Fruit fly (Drosophila melanogaster) whole organism, embryonic: ENCODE results near the gene CG32564.

Experiments
- Atf6 ChIP-seq: fragments of 200-800 bp; sonication (Bioruptor generic); IDR thresholded peaks from 2 replicates; pipeline ENCODE4 v1.3.6; 2022; ENCODE audit warnings: missing biosample characterization, missing genetic modification characterization
- BEAF-32 ChIP-seq: fragments of 200-800 bp; sonication (Bioruptor generic); optimal IDR thresholded peaks from 3 replicates; lab custom pipeline; 2017; ENCODE audit warnings: missing biosample characterization, missing genetic modification characterization, mild to moderate bottlenecking, moderate library complexity, missing genetic modification reagents
- C15 ChIP-seq: fragments of 200-800 bp; sonication (Bioruptor generic); IDR thresholded peaks from 3 replicates; pipeline ENCODE4 v1.3.6; 2022; ENCODE audit warnings: missing biosample characterization, missing genetic modification characterization
- CG10431 ChIP-seq: fragments of 200-800 bp; sonication (Bioruptor generic); optimal IDR thresholded peaks from 3 replicates; lab custom pipeline; 2018; ENCODE audit warnings: missing biosample characterization, mild to moderate bottlenecking, missing genetic modification characterization
- CG10462 ChIP-seq: fragments of 200-800 bp; sonication (Bioruptor generic); optimal IDR thresholded peaks from 2 replicates; lab custom pipeline; 2016; ENCODE audit warnings: missing biosample characterization, missing genetic modification characterization
- CG11456 ChIP-seq: fragments of 200-800 bp; sonication (Bioruptor generic); IDR thresholded peaks from 3 replicates; pipeline ENCODE4 v1.3.6; 2022; ENCODE audit warnings: missing biosample characterization, missing genetic modification characterization
- CG11696 ChIP-seq: fragments of 200-800 bp; sonication (Bioruptor generic); IDR thresholded peaks from 2 replicates; pipeline ENCODE4 v1.3.6; 2022; ENCODE audit warnings: missing biosample characterization, missing genetic modification characterization
- CG15269 ChIP-seq: fragments of 200-800 bp; sonication (Bioruptor generic); optimal IDR thresholded peaks from 2 replicates; lab custom pipeline; 2018; ENCODE audit warnings: missing biosample characterization, mild to moderate bottlenecking, missing genetic modification characterization, moderate library complexity
- CG1603 ChIP-seq: fragments of 200-800 bp; sonication (Bioruptor generic); optimal IDR thresholded peaks from 2 replicates; lab custom pipeline; 2019; ENCODE audit warnings: missing biosample characterization, mild to moderate bottlenecking, missing genetic modification characterization, moderate library complexity
- CG16863 ChIP-seq: fragments of 200-800 bp; sonication (Bioruptor generic); optimal IDR thresholded peaks from 3 replicates; lab custom pipeline; 2016; ENCODE audit warnings: missing biosample characterization, missing genetic modification characterization
- CG17186 ChIP-seq: fragments of 200-800 bp; sonication (Bioruptor generic); optimal IDR thresholded peaks from 3 replicates; lab custom pipeline; 2017; ENCODE audit warnings: missing biosample characterization, missing genetic modification reagents, missing genetic modification characterization
- CG17361 ChIP-seq: fragments of 200-800 bp; sonication (Bioruptor generic); IDR thresholded peaks from 3 replicates; pipeline ENCODE4 v1.3.6; 2022; ENCODE audit warnings: missing biosample characterization, missing genetic modification characterization
- CG17912 ChIP-seq: fragments of 200-800 bp; sonication (Bioruptor generic); optimal IDR thresholded peaks from 2 replicates; lab custom pipeline; 2018; ENCODE audit warnings: missing biosample characterization, mild to moderate bottlenecking, missing genetic modification characterization
- CG2202 ChIP-seq: fragments of 200-800 bp; sonication (Bioruptor generic); optimal IDR thresholded peaks from 2 replicates; lab custom pipeline; 2018; ENCODE audit warnings: missing biosample characterization, mild to moderate bottlenecking, missing genetic modification characterization
- CG30431 ChIP-seq: fragments of 200-800 bp; sonication (Bioruptor generic); optimal IDR thresholded peaks from 2 replicates; lab custom pipeline; 2017; ENCODE audit warnings: missing biosample characterization, missing genetic modification characterization
- CG34422 ChIP-seq: fragments of 200-800 bp; sonication (Bioruptor generic); IDR thresholded peaks from 3 replicates; pipeline ENCODE4 v1.3.6; 2022; ENCODE audit warnings: missing biosample characterization, missing genetic modification characterization
- CG3838 ChIP-seq: fragments of 200-800 bp; sonication (Bioruptor generic); optimal IDR thresholded peaks from 3 replicates; lab custom pipeline; 2016; ENCODE audit warnings: missing biosample characterization, missing genetic modification characterization
- CG4424 ChIP-seq: fragments of 200-800 bp; sonication (Bioruptor generic); optimal IDR thresholded peaks from 3 replicates; lab custom pipeline; 2016; ENCODE audit warnings: missing biosample characterization, missing genetic modification characterization
- CG7839 ChIP-seq: fragments of 200-800 bp; sonication (Bioruptor generic); optimal IDR thresholded peaks from 3 replicates; lab custom pipeline; 2018; ENCODE audit warnings: missing biosample characterization, mild to moderate bottlenecking, missing genetic modification characterization, moderate library complexity
- CG7963 ChIP-seq: fragments of 200-800 bp; sonication (Bioruptor generic); IDR thresholded peaks from 3 replicates; pipeline ENCODE4 v1.3.6; 2022; ENCODE audit warnings: missing biosample characterization, missing genetic modification characterization; ENCODE audit not compliant: partially characterized antibody
- Dll ChIP-seq: fragments of 200-800 bp; sonication (Bioruptor generic); IDR thresholded peaks from 4 replicates; pipeline ENCODE4 v1.3.6; 2022; ENCODE audit warnings: missing biosample characterization, missing genetic modification characterization; ENCODE audit not compliant: partially characterized antibody
- H2.0 ChIP-seq: fragments of 200-800 bp; sonication (Bioruptor generic); IDR thresholded peaks from 2 replicates; pipeline ENCODE4 v1.3.6; 2022; ENCODE audit warnings: missing biosample characterization, missing genetic modification characterization
- Hr39 ChIP-seq: fragments of >200 bp; optimal IDR thresholded peaks from 2 replicates; lab custom pipeline; 2017
- Lpt ChIP-seq: fragments of >200 bp; optimal IDR thresholded peaks from 2 replicates; lab custom pipeline; 2018; ENCODE audit warnings: missing biosample characterization, missing genetic modification characterization
- Poxn ChIP-seq: fragments of 200-800 bp; sonication (Bioruptor generic); IDR thresholded peaks from 2 replicates; pipeline ENCODE4 v1.3.6; 2022; ENCODE audit warnings: missing biosample characterization, missing genetic modification characterization
- Rfx ChIP-seq: fragments of 200-800 bp; sonication (Bioruptor generic); IDR thresholded peaks from 2 replicates; pipeline ENCODE4 v1.3.6; 2022; ENCODE audit warnings: missing biosample characterization, missing genetic modification characterization
- Ssrp ChIP-seq: fragments of 200-800 bp; sonication (Bioruptor generic); optimal IDR thresholded peaks from 2 replicates; lab custom pipeline; 2018; ENCODE audit warnings: missing biosample characterization, mild to moderate bottlenecking, missing genetic modification characterization, moderate library complexity
- Taf1 ChIP-seq: fragments of 200-800 bp; sonication (Bioruptor generic); IDR thresholded peaks from 2 replicates; pipeline ENCODE4 v1.3.6; 2022; ENCODE audit warnings: missing biosample characterization, missing genetic modification characterization
- Trl ChIP-seq, 3 experiments: fragments of >200 bp in 2 of 3; fragments of 200-800 bp in 1 of 3; sonication (Bioruptor generic) in 1 of 3; optimal IDR thresholded peaks; 2 replicates in 1 of 3; 3 replicates in 2 of 3; lab custom pipeline; 2016 to 2017; ENCODE audit warnings: missing biosample characterization in 1 of 3, missing genetic modification characterization in 1 of 3
- Xbp1 ChIP-seq: fragments of 200-800 bp; sonication (Bioruptor generic); optimal IDR thresholded peaks from 3 replicates; lab custom pipeline; 2016; ENCODE audit warnings: missing biosample characterization, mild to moderate bottlenecking, missing genetic modification characterization
- ara ChIP-seq: fragments of 200-800 bp; sonication (Bioruptor generic); IDR thresholded peaks from 2 replicates; pipeline ENCODE4 v1.3.6; 2022; ENCODE audit warnings: missing biosample characterization, missing genetic modification characterization
- az2 ChIP-seq: fragments of 200-800 bp; sonication (Bioruptor generic); optimal IDR thresholded peaks from 3 replicates; lab custom pipeline; 2016; ENCODE audit warnings: missing biosample characterization, missing genetic modification characterization
- chn ChIP-seq: fragments of 200-800 bp; sonication (Bioruptor generic); optimal IDR thresholded peaks from 2 replicates; lab custom pipeline; 2016; ENCODE audit warnings: missing biosample characterization, missing genetic modification characterization
- crol ChIP-seq: fragments of 200-800 bp; sonication (Bioruptor generic); IDR thresholded peaks from 2 replicates; pipeline ENCODE4 v1.3.6; 2022; ENCODE audit warnings: missing biosample characterization, missing genetic modification characterization
- da ChIP-seq: fragments of 200-800 bp; sonication (Bioruptor generic); optimal IDR thresholded peaks from 2 replicates; lab custom pipeline; 2016; ENCODE audit warnings: missing biosample characterization, missing genetic modification characterization
- dmrt11E ChIP-seq: fragments of 200-800 bp; sonication (Bioruptor generic); optimal IDR thresholded peaks from 3 replicates; lab custom pipeline; 2018; ENCODE audit warnings: missing biosample characterization, mild to moderate bottlenecking, missing genetic modification characterization, moderate library complexity
- fd102C ChIP-seq: fragments of 200-800 bp; sonication (Bioruptor generic); optimal IDR thresholded peaks from 2 replicates; lab custom pipeline; 2018; ENCODE audit warnings: missing biosample characterization, mild to moderate bottlenecking, missing genetic modification characterization, moderate library complexity
- gcm2 ChIP-seq: fragments of 200-800 bp; sonication (Bioruptor generic); optimal IDR thresholded peaks from 2 replicates; lab custom pipeline; 2016; ENCODE audit warnings: missing biosample characterization, missing genetic modification characterization
- gfzf ChIP-seq: fragments of 200-800 bp; sonication (Bioruptor generic); optimal IDR thresholded peaks from 2 replicates; lab custom pipeline; 2016; ENCODE audit warnings: missing biosample characterization, mild to moderate bottlenecking, missing genetic modification characterization, moderate library complexity
- nerfin-2 ChIP-seq: fragments of 200-800 bp; sonication (Bioruptor generic); IDR thresholded peaks from 2 replicates; pipeline ENCODE4 v1.3.6; 2022; ENCODE audit warnings: missing biosample characterization, missing genetic modification characterization; ENCODE audit not compliant: partially characterized antibody
- odd ChIP-seq: fragments of 200-800 bp; sonication (Bioruptor generic); optimal IDR thresholded peaks from 2 replicates; lab custom pipeline; 2017; ENCODE audit warnings: missing biosample characterization, mild to moderate bottlenecking, missing genetic modification characterization
- prd ChIP-seq, 3 experiments: fragments of >200 bp in 2 of 3; fragments of 200-800 bp in 1 of 3; sonication (Bioruptor generic) in 1 of 3; optimal IDR thresholded peaks in 2 of 3; IDR thresholded peaks in 1 of 3; 2 replicates in 2 of 3; 3 replicates in 1 of 3; pipeline versions ENCODE4 v1.3.6 to Lab custom; 2017 to 2022; ENCODE audit warnings: missing biosample characterization in 1 of 3, missing genetic modification characterization in 1 of 3
- sd ChIP-seq: fragments of 200-800 bp; sonication (Bioruptor generic); optimal IDR thresholded peaks from 3 replicates; lab custom pipeline; 2018; ENCODE audit warnings: missing biosample characterization, mild to moderate bottlenecking, missing genetic modification characterization, moderate library complexity
- tll ChIP-seq, 2 experiments: fragments of 200-800 bp in 1 of 2; fragments of >200 bp in 1 of 2; sonication (Bioruptor generic) in 1 of 2; optimal IDR thresholded peaks; 2 replicates each; lab custom pipeline; 2017 to 2019; ENCODE audit warnings: missing biosample characterization in 2 of 2, missing genetic modification characterization in 2 of 2, mild to moderate bottlenecking in 1 of 2, moderate library complexity in 1 of 2
- toy ChIP-seq: fragments of 200-800 bp; sonication (Bioruptor generic); IDR thresholded peaks from 2 replicates; pipeline ENCODE4 v1.3.6; 2022; ENCODE audit warnings: missing biosample characterization, missing genetic modification characterization
- trh ChIP-seq: fragments of 200-800 bp; sonication (Bioruptor generic); optimal IDR thresholded peaks from 2 replicates; lab custom pipeline; 2016; ENCODE audit warnings: missing biosample characterization, missing genetic modification characterization
- vvl ChIP-seq: fragments of 200-800 bp; sonication (Bioruptor generic); IDR thresholded peaks from 2 replicates; pipeline ENCODE4 v1.3.6; 2022; ENCODE audit warnings: missing biosample characterization, missing genetic modification characterization
- wdn ChIP-seq: fragments of 200-800 bp; sonication (Bioruptor generic); IDR thresholded peaks from 2 replicates; pipeline ENCODE4 v1.3.6; 2022; ENCODE audit warnings: missing biosample characterization, missing genetic modification characterization
- wek ChIP-seq: fragments of 200-800 bp; sonication (Bioruptor generic); optimal IDR thresholded peaks from 3 replicates; lab custom pipeline; 2018; ENCODE audit warnings: missing biosample characterization, mild to moderate bottlenecking, missing genetic modification characterization, moderate library complexity
- zfh1 ChIP-seq: fragments of 200-800 bp; sonication (Bioruptor generic); IDR thresholded peaks from 3 replicates; pipeline ENCODE4 v1.3.6; 2022; ENCODE audit warnings: missing biosample characterization, missing genetic modification characterization

Gene CG32564

dm6 chrX:17176542-17176941 is 29.7 kb upstream of the CG32564 start (continued):
- TF ChIP-seq CG17186 (no peak), Lpt (GFP tag; lab: Kevin White, UChicago) (no peak), C15 (no peak), CG15269 (peak; percentile 85), CG1603 (tag; lab: Kevin White, UChicago) (peak; percentile 30), CG17912 (GFP tag; lab: Kevin White, UChicago) (no peak), vvl (GFP tag; lab: Robert Waterston, UW) (peak; percentile 72), CG34422 (peak; percentile 62; the same call in 1 of the 3 replicates), CG7839 (tag; lab: Kevin White, UChicago) (peak; percentile 62), ara (0 out of 2 replicates have a peak, but pooled peaks have one; percentile 35), CG4424 (GFP tag; lab: Kevin White, UChicago) (peak; percentile 41), nerfin-2 (GFP tag; lab: Robert Waterston, UW) (no peak), wek (GFP tag; lab: Kevin White, UChicago) (no peak), Dll (no peak), Atf6 (GFP tag; lab: Robert Waterston, UW) (peak; percentile 72), az2 (GFP tag; lab: Kevin White, UChicago) (peak; percentile 11), Xbp1 (GFP tag; lab: Kevin White, UChicago) (peak; percentile 54), CG10431 (GFP tag; lab: Kevin White, UChicago) (no peak), Poxn (GFP tag; lab: Robert Waterston, UW) (no peak), dmrt11E (tag; lab: Kevin White, UChicago) (no peak), Rfx (GFP tag; lab: Robert Waterston, UW) (peak; percentile 79), gcm2 (peak; percentile 11), Trl (optimal IDR thresholded peaks at IDR 0.05; lab: Kevin White, UChicago) (no peak), Trl (GFP tag; optimal IDR thresholded peaks at IDR 0.05; lab: Kevin White, UChicago) (peak; percentile 59), zfh1 (GFP tag; lab: Robert Waterston, UW) (no peak), prd (optimal IDR thresholded peaks at IDR 0.05; lab: Kevin White, UChicago) (no peak), prd (GFP tag; IDR thresholded peaks at IDR 0.05; lab: Robert Waterston, UW) (peak; percentile 52; the same call in 2 of the 3 replicates), CG7963 (GFP tag; lab: Robert Waterston, UW) (no peak), CG16863 (GFP tag; lab: Kevin White, UChicago) (peak; percentile 25), toy (no peak), da (GFP tag; lab: Kevin White, UChicago) (no peak), CG10462 (GFP tag; lab: Kevin White, UChicago) (no peak), gfzf (GFP tag; lab: Kevin White, UChicago) (no peak), sd (peak; percentile 25), wdn (GFP tag; lab: Robert Waterston, UW) (no peak), BEAF-32 (GFP tag; lab: Kevin White, UChicago) (no peak), CG30431 (GFP tag; lab: Kevin White, UChicago) (no peak), CG3838 (GFP tag; lab: Kevin White, UChicago) (no peak), CG17361 (GFP tag; lab: Robert Waterston, UW) (0 out of 3 replicates have a peak, but pooled peaks have one; percentile 32), H2.0 (peak; percentile 53; the same call in 1 of the 2 replicates), chn (GFP tag; lab: Kevin White, UChicago) (no peak), CG11696 (GFP tag; lab: Robert Waterston, UW) (0 out of 2 replicates have a peak, but pooled peaks have one; percentile 29), tll (GFP tag; optimal IDR thresholded peaks at IDR 0.05; lab: Kevin White, UChicago) (no peak), odd (GFP tag; lab: Kevin White, UChicago) (peak; percentile 29), Hr39 (lab: Kevin White, UChicago) (no peak), crol (GFP tag; lab: Robert Waterston, UW) (no peak), Ssrp (tag; lab: Kevin White, UChicago) (no peak), CG11456 (GFP tag; lab: Robert Waterston, UW) (0 out of 3 replicates have a peak, but pooled peaks have one; percentile 14), CG2202 (tag; lab: Kevin White, UChicago) (no peak), trh (GFP tag; lab: Kevin White, UChicago) (no peak), Taf1 (GFP tag; lab: Robert Waterston, UW) (no peak), fd102C (GFP tag; lab: Kevin White, UChicago) (no peak)
